Fruit fly (Drosophila melanogaster) Kc167 (cell line): ENCODE results near the gene Coq2.

ENCODE experiments used
- Myc ChIP-seq: fragments of >200 bp; optimal IDR thresholded peaks from 2 replicates; lab custom pipeline; 2017; ENCODE audit warnings: missing external identifiers
- Sin3A ChIP-seq: fragments of >200 bp; optimal IDR thresholded peaks from 2 replicates; lab custom pipeline; 2018; ENCODE audit warnings: missing external identifiers
- h ChIP-seq: fragments of >200 bp; optimal IDR thresholded peaks from 3 replicates; lab custom pipeline; 2018; ENCODE audit warnings: missing external identifiers
- insv ChIP-seq: fragments of >200 bp; optimal IDR thresholded peaks from 3 replicates; lab custom pipeline; 2018; ENCODE audit warnings: missing external identifiers
- psq ChIP-seq: fragments of >200 bp; optimal IDR thresholded peaks from 2 replicates; lab custom pipeline; 2017; ENCODE audit warnings: missing external identifiers
- ttk ChIP-seq: sonication (Bioruptor generic); optimal IDR thresholded peaks from 2 replicates; lab custom pipeline; 2017; ENCODE audit warnings: missing external identifiers

DNA sequence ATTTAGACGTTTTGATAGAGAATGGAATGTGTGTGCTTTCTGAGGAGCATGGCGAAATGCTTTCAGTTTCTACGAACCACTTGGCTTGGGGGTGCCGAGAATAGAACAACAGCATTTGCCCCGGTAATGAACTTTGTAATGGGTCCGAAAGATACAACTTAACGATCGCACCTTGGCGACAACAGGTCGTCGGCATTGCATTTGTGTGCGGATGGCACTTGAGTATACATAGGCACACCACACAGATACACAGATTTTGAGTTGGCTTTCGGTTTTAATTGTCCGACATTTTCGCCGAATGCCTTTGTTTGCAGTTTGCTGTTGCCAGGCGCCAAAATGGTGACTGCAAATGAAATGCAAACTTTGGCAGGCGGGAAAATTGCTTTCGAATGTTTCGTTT lies 37.7 kb upstream of the Coq2 start:
- no peak for TF ChIP-seq h (lab: Kevin White, UChicago)
- no peak for TF ChIP-seq Sin3A
- no peak for TF ChIP-seq psq
- no peak for TF ChIP-seq ttk (lab: Kevin White, UChicago)
- TF ChIP-seq Myc (lab: Kevin White, UChicago): no peak
- TF ChIP-seq insv: no peak
